Worm (Caenorhabditis elegans) whole organism, L2 larva: ENCODE data around the gene his-72.

ENCODE experiments used
- ceh-82 ChIP-seq: fragments of 150-350 bp; optimal IDR thresholded peaks from 2 replicates; lab custom pipeline; 2014; ENCODE audit warnings: missing biosample characterization, missing genetic modification characterization
- egl-27 ChIP-seq: sonication (generic microtip); optimal IDR thresholded peaks from 3 replicates; lab custom pipeline; 2017; ENCODE audit warnings: missing biosample characterization, missing genetic modification reagents, missing genetic modification characterization
- sem-4 ChIP-seq: fragments of 150-350 bp; optimal IDR thresholded peaks from 2 replicates; lab custom pipeline; 2014; ENCODE audit warnings: missing biosample characterization, missing genetic modification reagents, missing genetic modification characterization

DNA sequence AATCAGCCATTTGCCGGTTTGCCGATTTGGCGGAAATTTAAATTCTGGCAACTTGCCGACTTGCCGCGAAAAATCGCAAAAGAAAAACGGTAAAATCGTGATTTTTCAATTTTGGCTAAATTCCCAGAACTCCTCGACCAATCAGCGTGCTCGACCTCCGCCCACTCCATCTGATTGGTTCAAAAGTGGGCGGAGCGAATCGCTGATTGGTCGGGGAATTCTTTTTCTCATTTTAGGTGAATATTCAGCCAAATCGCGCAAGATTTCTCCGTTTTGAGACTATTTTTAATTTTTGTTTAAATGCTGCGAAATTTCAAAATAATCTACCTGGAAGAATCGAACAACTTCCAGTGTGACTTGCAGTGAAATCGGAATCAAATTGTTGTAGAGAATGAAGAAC, 45.7 kb upstream of the his-72 start:
- no peak for TF ChIP-seq egl-27
- no peak for TF ChIP-seq sem-4 (tag; lab: Kevin White, UChicago)
- TF ChIP-seq ceh-82 (tag; lab: Kevin White, UChicago), result no peak
